Worm (Caenorhabditis elegans) whole organism, L1 larva: Measurements from ENCODE around the gene ensh-1.

ENCODE experiments used
- C04F5.9 ChIP-seq: sonication (generic microtip); optimal IDR thresholded peaks from 2 replicates; lab custom pipeline; 2016; ENCODE audit warnings: missing genetic modification characterization, missing compliant biosample characterization
- C16A3.4 ChIP-seq: fragments of 150-350 bp; optimal IDR thresholded peaks from 2 replicates; lab custom pipeline; 2014; ENCODE audit warnings: missing biosample characterization, missing genetic modification characterization
- C34B4.2 ChIP-seq: sonication (generic microtip); optimal IDR thresholded peaks from 2 replicates; lab custom pipeline; 2017; ENCODE audit warnings: mild to moderate bottlenecking, missing genetic modification characterization, missing compliant biosample characterization
- F16B12.6 ChIP-seq: fragments of 150-350 bp; optimal IDR thresholded peaks from 2 replicates; lab custom pipeline; 2014; ENCODE audit warnings: missing biosample characterization, missing genetic modification characterization
- alr-1 ChIP-seq: fragments of 200-800 bp; sonication (Bioruptor generic); optimal IDR thresholded peaks from 2 replicates; lab custom pipeline; 2018; ENCODE audit warnings: borderline replicate concordance, mild to moderate bottlenecking, missing genetic modification characterization, missing compliant biosample characterization
- blmp-1 ChIP-seq: fragments of 150-350 bp; optimal IDR thresholded peaks from 2 replicates; lab custom pipeline; 2014; ENCODE audit warnings: missing biosample characterization, missing genetic modification characterization
- ceh-8 ChIP-seq: fragments of 200-800 bp; sonication (Bioruptor generic); optimal IDR thresholded peaks from 2 replicates; lab custom pipeline; 2018; ENCODE audit warnings: mild to moderate bottlenecking, missing genetic modification characterization, moderate library complexity, missing compliant biosample characterization
- ceh-82 ChIP-seq, 3 experiments: fragments of 150-350 bp in 1 of 3; sonication (generic microtip) in 2 of 3; optimal IDR thresholded peaks; 2 replicates each; lab custom pipeline; 2014 to 2017; ENCODE audit warnings: missing biosample characterization in 3 of 3, missing genetic modification characterization in 3 of 3
- ceh-88 ChIP-seq: fragments of 200-800 bp; sonication (Bioruptor generic); IDR thresholded peaks from 2 replicates; pipeline ENCODE4 v1.3.6; 2022; ENCODE audit warnings: missing genetic modification characterization, missing compliant biosample characterization
- dpl-1 ChIP-seq, 3 experiments: fragments of 150-350 bp in 2 of 3; sonication (generic microtip) in 1 of 3; optimal IDR thresholded peaks; 2 replicates each; lab custom pipeline; 2014 to 2017; ENCODE audit warnings: missing biosample characterization in 3 of 3, missing genetic modification characterization in 3 of 3, missing genetic modification reagents in 3 of 3
- dsc-1 ChIP-seq: sonication (generic microtip); optimal IDR thresholded peaks from 2 replicates; lab custom pipeline; 2016; ENCODE audit warnings: mild to moderate bottlenecking, missing genetic modification characterization, missing compliant biosample characterization
- efl-1 ChIP-seq, 4 experiments: fragments of 150-350 bp; optimal IDR thresholded peaks in 3 of 4; peaks in 1 of 4; 1 replicate in 1 of 4; 2 replicates in 3 of 4; lab custom pipeline; 2014; ENCODE audit warnings: missing biosample characterization in 2 of 4, missing genetic modification characterization in 2 of 4, missing genetic modification reagents in 2 of 4
- egl-13 ChIP-seq: sonication (generic microtip); optimal IDR thresholded peaks from 2 replicates; lab custom pipeline; 2016; ENCODE audit warnings: missing genotype, missing genetic modification reagents, missing genetic modification characterization, missing compliant biosample characterization
- egl-27 ChIP-seq, 2 experiments: fragments of 150-350 bp in 1 of 2; sonication (generic microtip); optimal IDR thresholded peaks; 3 replicates each; lab custom pipeline; 2017 to 2018; ENCODE audit warnings: missing biosample characterization in 2 of 2, missing genetic modification characterization in 2 of 2, missing genetic modification reagents in 2 of 2
- elt-2 ChIP-seq: sonication (generic microtip); optimal IDR thresholded peaks from 2 replicates; lab custom pipeline; 2016; ENCODE audit warnings: missing genetic modification characterization, mild to moderate bottlenecking, inconsistent platforms, missing compliant biosample characterization, missing genetic modification reagents
- elt-3 ChIP-seq, 6 experiments: fragments of 150-350 bp in 1 of 6; sonication (generic microtip); optimal IDR thresholded peaks; 2 replicates each; lab custom pipeline; 2017 to 2018; ENCODE audit warnings: missing biosample characterization in 6 of 6, missing genetic modification characterization in 6 of 6, inconsistent platforms in 1 of 6
- ets-5 ChIP-seq: fragments of 200-800 bp; sonication (Bioruptor generic); IDR thresholded peaks from 2 replicates; pipeline ENCODE4 v1.3.6; 2022; ENCODE audit warnings: missing genetic modification characterization, missing compliant biosample characterization
- fkh-10 ChIP-seq: sonication (generic microtip); optimal IDR thresholded peaks from 2 replicates; lab custom pipeline; 2017; ENCODE audit warnings: missing biosample characterization, missing genetic modification reagents, missing genetic modification characterization
- fkh-8 ChIP-seq: sonication (generic microtip); optimal IDR thresholded peaks from 2 replicates; lab custom pipeline; 2016; ENCODE audit warnings: mild to moderate bottlenecking, missing genetic modification characterization, missing compliant biosample characterization
- fos-1 ChIP-seq: fragments of 150-350 bp; optimal IDR thresholded peaks from 2 replicates; lab custom pipeline; 2014; ENCODE audit warnings: missing biosample characterization, missing genetic modification characterization
- grh-1 ChIP-seq: fragments of 200-800 bp; sonication (Bioruptor generic); IDR thresholded peaks from 2 replicates; pipeline ENCODE4 v1.3.6; 2022; ENCODE audit warnings: missing genetic modification reagents, missing genetic modification characterization, missing compliant biosample characterization
- hlh-4 ChIP-seq: sonication (generic microtip); optimal IDR thresholded peaks from 2 replicates; lab custom pipeline; 2016; ENCODE audit warnings: mild to moderate bottlenecking, missing genetic modification characterization, missing compliant biosample characterization
- lin-13 ChIP-seq: fragments of 150-350 bp; optimal IDR thresholded peaks from 2 replicates; lab custom pipeline; 2014; ENCODE audit warnings: missing biosample characterization, missing genetic modification reagents, missing genetic modification characterization
- lin-14 ChIP-seq: fragments of 200-800 bp; sonication (Bioruptor generic); optimal IDR thresholded peaks from 2 replicates; lab custom pipeline; 2018; ENCODE audit warnings: mild to moderate bottlenecking, missing genetic modification characterization, moderate library complexity, missing compliant biosample characterization
- lin-15B ChIP-seq: fragments of 150-350 bp; sonication (generic microtip); optimal IDR thresholded peaks from 3 replicates; lab custom pipeline; 2014; ENCODE audit warnings: missing biosample characterization, missing genetic modification characterization
- lin-35 ChIP-seq, 2 experiments: fragments of 150-350 bp; optimal IDR thresholded peaks; 2 replicates each; lab custom pipeline; 2014; ENCODE audit warnings: missing biosample characterization in 2 of 2, missing genetic modification characterization in 2 of 2, missing genetic modification reagents in 2 of 2
- lin-39 ChIP-seq: fragments of 150-350 bp; optimal IDR thresholded peaks from 2 replicates; lab custom pipeline; 2014; ENCODE audit warnings: missing biosample characterization, missing genetic modification reagents, missing genetic modification characterization
- mab-9 ChIP-seq: fragments of 200-800 bp; sonication (Bioruptor generic); IDR thresholded peaks from 2 replicates; pipeline ENCODE4 v1.3.6; 2022; ENCODE audit warnings: missing genetic modification reagents, missing genetic modification characterization, missing compliant biosample characterization
- nhr-11 ChIP-seq: fragments of 150-350 bp; optimal IDR thresholded peaks from 2 replicates; lab custom pipeline; 2014; ENCODE audit warnings: missing biosample characterization, missing genetic modification characterization
- nhr-12 ChIP-seq: sonication (generic microtip); optimal IDR thresholded peaks from 2 replicates; lab custom pipeline; 2017; ENCODE audit warnings: missing biosample characterization, missing genetic modification characterization
- nhr-47 ChIP-seq: sonication (generic microtip); optimal IDR thresholded peaks from 2 replicates; lab custom pipeline; 2016; ENCODE audit warnings: mild to moderate bottlenecking, missing genetic modification characterization, moderate library complexity, missing compliant biosample characterization
- nhr-71 ChIP-seq: sonication (generic microtip); optimal IDR thresholded peaks from 2 replicates; lab custom pipeline; 2016; ENCODE audit warnings: mild to moderate bottlenecking, missing genetic modification characterization, moderate library complexity, missing compliant biosample characterization
- nhr-76 ChIP-seq: sonication (generic microtip); optimal IDR thresholded peaks from 2 replicates; lab custom pipeline; 2017; ENCODE audit warnings: missing biosample characterization, missing genetic modification characterization
- nhr-90 ChIP-seq: sonication (generic microtip); optimal IDR thresholded peaks from 2 replicates; lab custom pipeline; 2016; ENCODE audit warnings: mild to moderate bottlenecking, missing genetic modification characterization, missing compliant biosample characterization; ENCODE audit not compliant: poor library complexity
- pax-3 ChIP-seq: fragments of 200-800 bp; sonication (Bioruptor generic); optimal IDR thresholded peaks from 2 replicates; lab custom pipeline; 2018; ENCODE audit warnings: mild to moderate bottlenecking, missing genetic modification characterization, moderate library complexity, missing compliant biosample characterization
- pqm-1 ChIP-seq: sonication (generic microtip); optimal IDR thresholded peaks from 3 replicates; lab custom pipeline; 2017; ENCODE audit warnings: missing biosample characterization, missing genetic modification characterization
- skn-1 ChIP-seq: fragments of 150-350 bp; optimal IDR thresholded peaks from 2 replicates; lab custom pipeline; 2014; ENCODE audit warnings: missing biosample characterization, missing genetic modification characterization
- snpc-4 ChIP-seq: fragments of 150-350 bp; optimal IDR thresholded peaks from 2 replicates; lab custom pipeline; 2014; ENCODE audit warnings: missing biosample characterization, missing genetic modification characterization
- sox-4 ChIP-seq: sonication (generic microtip); optimal IDR thresholded peaks from 2 replicates; lab custom pipeline; 2016; ENCODE audit warnings: missing genetic modification characterization, missing compliant biosample characterization
- sup-37 ChIP-seq: fragments of 200-800 bp; sonication (Bioruptor generic); optimal IDR thresholded peaks from 2 replicates; lab custom pipeline; 2018; ENCODE audit warnings: mild to moderate bottlenecking, missing genetic modification characterization, missing compliant biosample characterization
- tbx-2 ChIP-seq: sonication (generic microtip); optimal IDR thresholded peaks from 2 replicates; lab custom pipeline; 2016; ENCODE audit warnings: missing genetic modification characterization, missing compliant biosample characterization
- unc-130 ChIP-seq: fragments of 150-350 bp; optimal IDR thresholded peaks from 2 replicates; lab custom pipeline; 2017; ENCODE audit warnings: missing biosample characterization, missing genetic modification characterization, inconsistent platforms
- unc-86 ChIP-seq: sonication (generic microtip); optimal IDR thresholded peaks from 2 replicates; lab custom pipeline; 2016; ENCODE audit warnings: missing genetic modification characterization, missing compliant biosample characterization
- unc-98 ChIP-seq: fragments of 200-800 bp; sonication (Bioruptor generic); IDR thresholded peaks from 2 replicates; pipeline ENCODE4 v1.3.6; 2022; ENCODE audit warnings: missing genetic modification characterization, missing compliant biosample characterization
- ztf-11 ChIP-seq, 2 experiments: sonication (generic microtip); optimal IDR thresholded peaks; 2 replicates each; lab custom pipeline; 2016 to 2017; ENCODE audit warnings: missing genetic modification characterization in 2 of 2, missing biosample characterization in 1 of 2, missing compliant biosample characterization in 1 of 2
- ztf-4 ChIP-seq: fragments of 150-350 bp; optimal IDR thresholded peaks from 2 replicates; lab custom pipeline; 2014; ENCODE audit warnings: missing biosample characterization, missing genetic modification characterization

Gene ensh-1

DNA sequence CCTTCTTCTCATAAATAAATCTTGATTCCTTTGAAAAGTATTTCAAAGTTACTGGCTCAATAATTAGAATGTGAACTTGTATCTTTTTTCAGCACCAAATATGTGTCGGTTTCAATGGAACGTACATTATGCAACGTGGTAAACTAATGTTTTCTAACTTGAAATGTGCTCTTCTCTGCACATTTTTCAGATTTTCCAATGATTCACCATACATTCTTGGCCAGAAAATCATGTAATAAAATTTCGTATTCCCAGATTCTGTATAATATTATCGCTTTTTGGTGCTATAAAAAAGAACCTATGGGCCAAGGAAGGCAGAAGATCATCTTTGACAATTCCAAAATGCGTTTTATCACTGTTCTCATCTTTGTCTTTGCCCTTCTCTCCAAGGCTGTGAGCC is 44.2 kb upstream of the ensh-1 start, which contains the start of gene C06E2.9:
Gene C06E2.9 (plus strand): TSS at position 301 of the 400 bp plus-strand sequence.
- TF ChIP-seq tbx-2: no peak
- TF ChIP-seq lin-13 (GFP tag; lab: Kevin White, UChicago): no peak
- no peak for TF ChIP-seq nhr-12 (tag; lab: Kevin White, UChicago)
- TF ChIP-seq C04F5.9 (tag; lab: Kevin White, UChicago): no peak
- TF ChIP-seq ztf-4 (tag; lab: Kevin White, UChicago): no peak
- no peak for TF ChIP-seq unc-98
- no peak for TF ChIP-seq pqm-1 (tag; lab: Kevin White, UChicago)
- no peak for TF ChIP-seq dpl-1 (GFP tag; optimal IDR thresholded peaks at IDR 0.05; lab: Kevin White, UChicago)
- no peak for TF ChIP-seq alr-1 (tag; lab: Kevin White, UChicago)
- TF ChIP-seq nhr-11 (tag; lab: Kevin White, UChicago): no peak
- TF ChIP-seq elt-2: no peak
- no peak for TF ChIP-seq F16B12.6 (tag; lab: Kevin White, UChicago)

DNA sequence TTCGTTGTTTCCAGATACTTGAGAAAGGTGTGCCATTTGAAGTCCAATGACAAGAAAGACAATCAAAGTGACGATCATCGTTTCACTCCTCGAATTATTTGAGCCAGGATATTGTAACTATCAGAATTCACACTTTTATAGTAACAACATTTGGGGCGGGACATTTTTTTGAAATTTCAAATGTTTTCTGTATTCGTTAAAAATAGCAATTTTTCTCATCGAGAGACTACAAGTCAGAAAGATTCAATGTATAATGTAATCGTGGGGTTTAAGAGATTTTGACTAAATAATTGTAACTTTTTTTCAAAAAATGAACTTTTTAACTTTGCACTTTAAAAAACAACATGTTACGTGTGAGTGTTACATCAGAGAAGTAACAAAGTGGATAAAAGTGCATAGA is 38.6 kb upstream of the ensh-1 start, which contains the start of gene ins-9:
Gene ins-9 (minus strand): TSS at position 101 of the 400 bp plus-strand sequence.
- no peak for TF ChIP-seq elt-3 (tag; optimal IDR thresholded peaks at IDR 0.05; lab: Kevin White, UChicago)
- TF ChIP-seq nhr-11 (tag; lab: Kevin White, UChicago): no peak
- no peak for TF ChIP-seq dpl-1 (GFP tag; optimal IDR thresholded peaks at IDR 0.05; lab: Kevin White, UChicago)
- TF ChIP-seq sup-37: no peak
- no peak for TF ChIP-seq ceh-8 (GFP tag; lab: Kevin White, UChicago)
- no peak for TF ChIP-seq C34B4.2 (tag; lab: Kevin White, UChicago)
- no peak for TF ChIP-seq egl-13
- no peak for TF ChIP-seq lin-39 (tag; lab: Kevin White, UChicago)
- TF ChIP-seq pqm-1 (tag; lab: Kevin White, UChicago): no peak
- no peak for TF ChIP-seq ztf-11 (tag; optimal IDR thresholded peaks at IDR 0.05; lab: Kevin White, UChicago)
- no peak for TF ChIP-seq fkh-10 (GFP tag; lab: Kevin White, UChicago)
- no peak for TF ChIP-seq dsc-1 (tag; lab: Kevin White, UChicago)
- TF ChIP-seq nhr-90: no peak
- no peak for TF ChIP-seq ceh-88
- no peak for TF ChIP-seq tbx-2
- TF ChIP-seq ztf-4 (tag; lab: Kevin White, UChicago): no peak
- no peak for TF ChIP-seq skn-1 (tag; lab: Kevin White, UChicago)

- TF ChIP-seq lin-14 (GFP tag; lab: Kevin White, UChicago) (peak; percentile 77), fkh-8 (peak; percentile 67), unc-86 (tag; lab: Kevin White, UChicago) (peak; percentile 13), dsc-1 (tag; lab: Kevin White, UChicago) (no peak), sox-4 (peak; percentile 2), lin-15B (tag; lab: Kevin White, UChicago) (no peak), blmp-1 (tag; lab: Kevin White, UChicago) (no peak), dpl-1 (GFP tag; optimal IDR thresholded peaks at IDR 0.05; lab: Kevin White, UChicago) (peak in 1 of 3 experiments; percentile 47), fkh-10 (GFP tag; lab: Kevin White, UChicago) (peak; percentile 10), nhr-47 (tag; lab: Kevin White, UChicago) (no peak), sup-37 (no peak), nhr-71 (tag; lab: Kevin White, UChicago) (peak; percentile 10), hlh-4 (tag; lab: Kevin White, UChicago) (no peak), fos-1 (no peak), ets-5 (GFP tag; lab: Robert Waterston, UW) (no peak), ceh-82 (tag; optimal IDR thresholded peaks at IDR 0.05; lab: Kevin White, UChicago) (peak in 1 of 3 experiments; percentile 21), efl-1 (optimal IDR thresholded peaks at IDR 0.05; lab: Kevin White, UChicago) (peak in 1 of 2 experiments; percentile 23), efl-1 (GFP tag; optimal IDR thresholded peaks at IDR 0.05 in 1 of 2; lab: Kevin White, UChicago) (no peak), unc-130 (tag; lab: Kevin White, UChicago) (no peak), nhr-76 (tag; lab: Kevin White, UChicago) (no peak), mab-9 (no peak), snpc-4 (no peak), lin-35 (GFP tag; optimal IDR thresholded peaks at IDR 0.05; lab: Kevin White, UChicago) (peak in 1 of 2 experiments; percentile 20), nhr-90 (no peak), C16A3.4 (tag; lab: Kevin White, UChicago) (no peak), egl-27 (tag; optimal IDR thresholded peaks at IDR 0.05; lab: Kevin White, UChicago) (no peak), nhr-11 (tag; lab: Kevin White, UChicago) (no peak), grh-1 (GFP tag; lab: Robert Waterston, UW) (no peak), pax-3 (no peak)
Measured at ce11 chrX:8869112-8869675, 36.0 kb upstream of the ensh-1 start, which contains the start of the genes ubc-22 and ubc-21. Gene ubc-22, minus strand, starts transcription at chrX:8869162. Gene ubc-21, plus strand, starts transcription at chrX:8869625.
